ENCODE assay signal across 3 fruit fly cellular contexts in genomic region chr3L:770157-770672, dm6.
TF ChIP-seq lines count a peak whose summit lies in the region.

No protein-coding gene starts in this region.

- no peak for TF ChIP-seq CTCF in whole organism, embryonic (GFP tag; optimal IDR thresholded peaks at IDR 0.05; lab: Kevin White, UChicago)

TF ChIP-seq in whole organism, embryonic, 481 proteins besides CTCF, POLR2A, EP300 and RAD21:
- 0 out of 2 replicates have a peak, but pooled peaks have one; percentile 11 for TF ChIP-seq bowl (GFP tag; IDR thresholded peaks at IDR 0.05; lab: Robert Waterston, UW)
- TF ChIP-seq bigmax (GFP tag; optimal IDR thresholded peaks at IDR 0.05; lab: Kevin White, UChicago) = peak; percentile 82
- peak in 1 of 2 experiments; percentile 69 for TF ChIP-seq Hr78 (GFP tag; optimal IDR thresholded peaks at IDR 0.05; lab: Kevin White, UChicago)
- TF ChIP-seq CG33557 (GFP tag; optimal IDR thresholded peaks at IDR 0.05; lab: Kevin White, UChicago) = no peak
- 0 out of 2 replicates have a peak, but pooled peaks have one; percentile 14 for TF ChIP-seq CG42726 (GFP tag; IDR thresholded peaks at IDR 0.05; lab: Robert Waterston, UW; ENCODE audit: partially characterized antibody)
- TF ChIP-seq Side (GFP tag; optimal IDR thresholded peaks at IDR 0.05; lab: Kevin White, UChicago) = no peak
- TF ChIP-seq Scr (GFP tag; IDR thresholded peaks at IDR 0.05; lab: Robert Waterston, UW; ENCODE audit: partially characterized antibody) = peak; percentile 26
- no peak for TF ChIP-seq zen (tag; optimal IDR thresholded peaks at IDR 0.05; lab: Kevin White, UChicago)
- TF ChIP-seq Opbp (GFP tag; IDR thresholded peaks at IDR 0.05; lab: Robert Waterston, UW; ENCODE audit: partially characterized antibody) = peak; percentile 49; the same call in 2 of the 3 replicates
- TF ChIP-seq sens (GFP tag; lab: Kevin White, UChicago) = peak; percentile 1
- TF ChIP-seq Rfx (GFP tag; IDR thresholded peaks at IDR 0.05; lab: Robert Waterston, UW) = no peak; the same call in 1 of the 2 replicates
- peak; percentile 98 for TF ChIP-seq Bdp1 (GFP tag; optimal IDR thresholded peaks at IDR 0.05; lab: Kevin White, UChicago)
- TF ChIP-seq Bgb (GFP tag; IDR thresholded peaks at IDR 0.05; lab: Robert Waterston, UW; ENCODE audit: partially characterized antibody) = peak; percentile 14; the same call in 1 of the 2 replicates
- TF ChIP-seq tna (GFP tag; IDR thresholded peaks at IDR 0.05; lab: Robert Waterston, UW; ENCODE audit: partially characterized antibody) = peak; percentile 37; the same call in 1 of the 2 replicates
- TF ChIP-seq chm (GFP tag; IDR thresholded peaks at IDR 0.05; lab: Robert Waterston, UW) = 0 out of 2 replicates have a peak, but pooled peaks have one; percentile 8
- TF ChIP-seq CG34224 (GFP tag; IDR thresholded peaks at IDR 0.05; lab: Robert Waterston, UW; ENCODE audit: partially characterized antibody) = peak; percentile 29; the same call in 1 of the 3 replicates
- TF ChIP-seq CG8290 (GFP tag; optimal IDR thresholded peaks at IDR 0.05; lab: Kevin White, UChicago) = no peak
- TF ChIP-seq CG8290 (tag; optimal IDR thresholded peaks at IDR 0.05; lab: Kevin White, UChicago) = peak in 1 of 2 experiments; percentile 18
- TF ChIP-seq vvl (GFP tag; IDR thresholded peaks at IDR 0.05; lab: Robert Waterston, UW) = peak; percentile 18; the same call in 1 of the 2 replicates
- TF ChIP-seq amos (GFP tag; IDR thresholded peaks at IDR 0.05; lab: Robert Waterston, UW; ENCODE audit: partially characterized antibody) = peak; percentile 39
- peak; percentile 43 for TF ChIP-seq Med (GFP tag; lab: Kevin White, UChicago)
- TF ChIP-seq CG18476 (GFP tag; optimal IDR thresholded peaks at IDR 0.05; lab: Kevin White, UChicago) = no peak
- TF ChIP-seq Pdp1 (GFP tag; optimal IDR thresholded peaks at IDR 0.05; lab: Kevin White, UChicago) = peak in 1 of 2 experiments; percentile 59
- no peak for TF ChIP-seq CG8924 (tag; optimal IDR thresholded peaks at IDR 0.05; lab: Kevin White, UChicago)

TF ChIP-seq in whole organism, prepupa, 60 proteins besides CTCF, POLR2A, EP300 and RAD21:
- TF ChIP-seq svp (GFP tag; lab: Kevin White, UChicago) = peak; percentile 58
- no peak for TF ChIP-seq CG11294 (GFP tag; IDR thresholded peaks at IDR 0.05; lab: Robert Waterston, UW)

TF ChIP-seq in whole organism, pupa, 21 proteins besides CTCF, POLR2A, EP300 and RAD21:
- TF ChIP-seq CG4496 (GFP tag; IDR thresholded peaks at IDR 0.05; lab: Robert Waterston, UW) (peak; percentile 25; the same call in 1 of the 3 replicates), Snoo (tag; optimal IDR thresholded peaks at IDR 0.05; lab: Kevin White, UChicago) (no peak), CG14655 (GFP tag; optimal IDR thresholded peaks at IDR 0.05; lab: Kevin White, UChicago) (no peak), CG13204 (GFP tag; optimal IDR thresholded peaks at IDR 0.05; lab: Kevin White, UChicago) (no peak), Pif1A (GFP tag; optimal IDR thresholded peaks at IDR 0.05; lab: Kevin White, UChicago) (no peak), CG34367 (tag; optimal IDR thresholded peaks at IDR 0.05; lab: Kevin White, UChicago) (no peak), fd96Ca (GFP tag; IDR thresholded peaks at IDR 0.05; lab: Robert Waterston, UW) (no peak), CG10348 (GFP tag; IDR thresholded peaks at IDR 0.05; lab: Robert Waterston, UW) (no peak)
